Worm (Caenorhabditis elegans) whole organism, mixed stage, embryonic: ENCODE results near the gene C07D10.1.

Experiments
- M03D4.4 ChIP-seq: sonication (generic microtip); optimal IDR thresholded peaks from 2 replicates; lab custom pipeline; 2017; ENCODE audit warnings: mild to moderate bottlenecking, missing genetic modification characterization, missing compliant biosample characterization
- bed-3 ChIP-seq: fragments of 200-800 bp; sonication (Bioruptor generic); optimal IDR thresholded peaks from 3 replicates; lab custom pipeline; 2018; ENCODE audit warnings: mild to moderate bottlenecking, missing genetic modification characterization, moderate library complexity, missing compliant biosample characterization
- blmp-1 ChIP-seq: fragments of 150-350 bp; optimal IDR thresholded peaks from 2 replicates; lab custom pipeline; 2014; ENCODE audit warnings: missing biosample characterization, missing genetic modification characterization
- ceh-39 ChIP-seq: fragments of 150-350 bp; optimal IDR thresholded peaks from 2 replicates; lab custom pipeline; 2014; ENCODE audit warnings: missing biosample characterization, missing genetic modification characterization
- ceh-43 ChIP-seq: fragments of 200-800 bp; sonication (Bioruptor generic); optimal IDR thresholded peaks from 2 replicates; lab custom pipeline; 2018; ENCODE audit warnings: mild to moderate bottlenecking, missing genetic modification characterization, moderate library complexity, missing compliant biosample characterization
- ceh-83 ChIP-seq: fragments of 200-800 bp; sonication (Bioruptor generic); optimal IDR thresholded peaks from 2 replicates; lab custom pipeline; 2018; ENCODE audit warnings: mild to moderate bottlenecking, missing genetic modification characterization, missing compliant biosample characterization
- ces-1 ChIP-seq: fragments of 150-350 bp; optimal IDR thresholded peaks from 2 replicates; lab custom pipeline; 2014; ENCODE audit warnings: missing biosample characterization, missing genetic modification reagents, missing genetic modification characterization
- cnd-1 ChIP-seq: fragments of 200-800 bp; sonication (Bioruptor generic); optimal IDR thresholded peaks from 2 replicates; lab custom pipeline; 2018; ENCODE audit warnings: mild to moderate bottlenecking, missing genetic modification characterization, missing compliant biosample characterization
- drap-1 ChIP-seq: fragments of 200-800 bp; sonication (Bioruptor generic); optimal IDR thresholded peaks from 3 replicates; lab custom pipeline; 2018; ENCODE audit warnings: mild to moderate bottlenecking, missing genetic modification characterization, missing compliant biosample characterization
- elt-1 ChIP-seq: sonication (generic microtip); optimal IDR thresholded peaks from 2 replicates; lab custom pipeline; 2017; ENCODE audit warnings: missing genetic modification characterization, mild to moderate bottlenecking, missing compliant biosample characterization, antibody characterized with exemption, moderate library complexity, borderline replicate concordance; ENCODE audit not compliant: insufficient read depth
- elt-3 ChIP-seq: fragments of 150-350 bp; optimal IDR thresholded peaks from 2 replicates; lab custom pipeline; 2014; ENCODE audit warnings: missing biosample characterization, missing genetic modification characterization
- flh-1 ChIP-seq: fragments of 200-800 bp; sonication (Bioruptor generic); optimal IDR thresholded peaks from 2 replicates; lab custom pipeline; 2018; ENCODE audit warnings: mild to moderate bottlenecking, missing genetic modification characterization, moderate library complexity, missing compliant biosample characterization
- ham-2 ChIP-seq: fragments of 200-800 bp; sonication (Bioruptor generic); optimal IDR thresholded peaks from 2 replicates; lab custom pipeline; 2018; ENCODE audit warnings: mild to moderate bottlenecking, missing genetic modification characterization, missing compliant biosample characterization
- hlh-1 ChIP-seq: fragments of 150-350 bp; optimal IDR thresholded peaks from 2 replicates; lab custom pipeline; 2014; ENCODE audit warnings: missing biosample characterization, missing genetic modification reagents, missing genetic modification characterization
- lin-13 ChIP-seq: fragments of 150-350 bp; optimal IDR thresholded peaks from 2 replicates; lab custom pipeline; 2014; ENCODE audit warnings: missing biosample characterization, missing genetic modification characterization
- lin-32 ChIP-seq: fragments of 200-800 bp; sonication (Bioruptor generic); optimal IDR thresholded peaks from 2 replicates; lab custom pipeline; 2018; ENCODE audit warnings: mild to moderate bottlenecking, missing genetic modification characterization, missing compliant biosample characterization
- lsy-2 ChIP-seq: fragments of 150-350 bp; optimal IDR thresholded peaks from 2 replicates; lab custom pipeline; 2014; ENCODE audit warnings: missing biosample characterization, missing genetic modification characterization
- mab-5 ChIP-seq: fragments of 150-350 bp; optimal IDR thresholded peaks from 2 replicates; lab custom pipeline; 2014; ENCODE audit warnings: missing biosample characterization, missing genetic modification characterization
- mep-1 ChIP-seq: fragments of 150-350 bp; optimal IDR thresholded peaks from 2 replicates; lab custom pipeline; 2017; ENCODE audit warnings: missing biosample characterization, missing genetic modification reagents, missing genetic modification characterization, inconsistent platforms
- mls-2 ChIP-seq: sonication (generic microtip); optimal IDR thresholded peaks from 2 replicates; lab custom pipeline; 2016; ENCODE audit warnings: mild to moderate bottlenecking, missing genetic modification characterization, moderate library complexity, missing compliant biosample characterization
- nhr-2 ChIP-seq: fragments of 150-350 bp; optimal IDR thresholded peaks from 2 replicates; lab custom pipeline; 2014; ENCODE audit warnings: missing biosample characterization, missing genetic modification characterization
- nhr-237 ChIP-seq: fragments of 150-350 bp; optimal IDR thresholded peaks from 2 replicates; lab custom pipeline; 2014; ENCODE audit warnings: missing biosample characterization, missing genetic modification characterization
- nhr-76 ChIP-seq: sonication (generic microtip); optimal IDR thresholded peaks from 2 replicates; lab custom pipeline; 2017; ENCODE audit warnings: missing biosample characterization, missing genetic modification characterization
- pha-4 ChIP-seq: fragments of 150-350 bp; optimal IDR thresholded peaks from 2 replicates; lab custom pipeline; 2018; ENCODE audit warnings: missing biosample characterization, missing genetic modification reagents, missing genetic modification characterization
- snpc-4 ChIP-seq: fragments of 150-350 bp; optimal IDR thresholded peaks from 2 replicates; lab custom pipeline; 2014; ENCODE audit warnings: missing biosample characterization, missing genetic modification characterization
- sptf-1 ChIP-seq: sonication (generic microtip); optimal IDR thresholded peaks from 2 replicates; lab custom pipeline; 2017; ENCODE audit warnings: mild to moderate bottlenecking, missing genetic modification characterization, moderate library complexity, missing compliant biosample characterization
- tbx-8 ChIP-seq: fragments of 200-800 bp; sonication (Bioruptor generic); optimal IDR thresholded peaks from 2 replicates; lab custom pipeline; 2018; ENCODE audit warnings: mild to moderate bottlenecking, missing genetic modification characterization, moderate library complexity, missing compliant biosample characterization
- unc-120 ChIP-seq: sonication (generic microtip); optimal IDR thresholded peaks from 2 replicates; lab custom pipeline; 2017; ENCODE audit warnings: missing genetic modification characterization, missing compliant biosample characterization; ENCODE audit not compliant: poor library complexity, severe bottlenecking
- unc-39 ChIP-seq: fragments of 150-350 bp; optimal IDR thresholded peaks from 2 replicates; lab custom pipeline; 2014; ENCODE audit warnings: missing biosample characterization, missing genetic modification characterization
- zip-8 ChIP-seq: fragments of 150-350 bp; optimal IDR thresholded peaks from 2 replicates; lab custom pipeline; 2014; ENCODE audit warnings: missing biosample characterization, missing genetic modification characterization

C07D10.1 gene

DNA sequence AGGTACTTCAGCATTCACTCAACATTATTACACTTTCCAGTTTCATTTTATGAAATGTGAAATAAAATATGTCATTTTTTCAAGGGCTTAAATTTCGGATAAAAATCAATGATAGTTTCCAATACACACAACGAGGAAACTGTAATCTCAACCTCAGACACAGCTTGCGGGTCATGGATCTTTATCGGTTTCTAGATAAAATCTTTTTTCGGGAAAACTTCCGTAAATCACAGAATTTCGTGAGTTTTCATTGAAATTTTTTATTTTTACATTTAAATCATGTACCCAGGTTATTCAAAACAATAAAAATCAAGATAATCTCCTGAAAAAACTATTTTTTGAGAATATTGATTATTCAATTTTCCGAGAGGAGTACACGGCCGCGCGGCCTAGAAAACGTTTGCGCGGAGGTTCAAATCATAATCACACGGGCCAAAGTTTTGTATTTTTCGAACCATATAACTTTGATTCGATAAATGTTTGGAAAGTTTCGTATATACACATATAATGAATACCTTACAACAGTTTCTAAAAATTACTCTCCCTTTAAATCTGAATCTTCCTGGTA is 1.5 kb upstream of the C07D10.1 start:
- TF ChIP-seq cnd-1: no peak
- TF ChIP-seq ceh-39 (tag; lab: Kevin White, UChicago): no peak
- no peak for TF ChIP-seq nhr-2 (tag; lab: Kevin White, UChicago)
- no peak for TF ChIP-seq pha-4 (tag; lab: Kevin White, UChicago)
- TF ChIP-seq elt-1 (tag; lab: Kevin White, UChicago): peak; percentile 81
- TF ChIP-seq mep-1 (tag; lab: Kevin White, UChicago): no peak
- TF ChIP-seq, all 35 proteins: peak for 1

DNA sequence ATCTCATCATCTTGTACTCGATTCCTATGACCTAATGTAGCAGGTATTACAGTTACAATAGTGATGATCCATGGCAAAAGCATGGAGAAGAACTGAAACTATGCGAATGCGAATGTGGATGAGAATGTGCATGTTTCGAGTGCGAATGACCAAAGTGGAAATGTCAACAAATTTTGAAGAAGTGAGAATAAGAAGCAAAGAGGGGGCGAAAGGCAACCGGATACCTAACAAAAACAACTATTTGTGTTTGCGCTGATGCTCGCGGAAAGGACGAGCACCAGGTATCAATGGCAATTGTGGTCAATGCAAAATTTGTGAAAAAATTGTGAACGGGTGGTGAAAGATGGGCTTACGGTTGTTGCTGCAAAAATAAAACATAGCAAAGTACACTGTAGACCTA is 3.8 kb downstream of the C07D10.1 start, which contains the start of gene nas-7:
Gene nas-7, minus strand, starts transcription at position 101 of the 400 bp plus-strand sequence.
- TF ChIP-seq elt-1 (tag; lab: Kevin White, UChicago) (no peak), nhr-237 (tag; lab: Kevin White, UChicago) (no peak), drap-1 (GFP tag; lab: Kevin White, UChicago) (no peak), unc-120 (tag; lab: Kevin White, UChicago) (no peak), nhr-76 (tag; lab: Kevin White, UChicago) (no peak), cnd-1 (no peak), M03D4.4 (tag; lab: Kevin White, UChicago) (no peak), blmp-1 (tag; lab: Kevin White, UChicago) (no peak), tbx-8 (GFP tag; lab: Kevin White, UChicago) (no peak), ham-2 (GFP tag; lab: Kevin White, UChicago) (no peak), unc-39 (tag; lab: Kevin White, UChicago) (no peak), mep-1 (tag; lab: Kevin White, UChicago) (no peak), elt-3 (tag; lab: Kevin White, UChicago) (no peak), lin-13 (tag; lab: Kevin White, UChicago) (no peak), mls-2 (tag; lab: Kevin White, UChicago) (no peak), ces-1 (GFP tag; lab: Kevin White, UChicago) (no peak), lin-32 (GFP tag; lab: Kevin White, UChicago) (no peak), snpc-4 (tag; lab: Kevin White, UChicago) (no peak), ceh-43 (GFP tag; lab: Kevin White, UChicago) (no peak), lsy-2 (tag; lab: Kevin White, UChicago) (no peak)

DNA sequence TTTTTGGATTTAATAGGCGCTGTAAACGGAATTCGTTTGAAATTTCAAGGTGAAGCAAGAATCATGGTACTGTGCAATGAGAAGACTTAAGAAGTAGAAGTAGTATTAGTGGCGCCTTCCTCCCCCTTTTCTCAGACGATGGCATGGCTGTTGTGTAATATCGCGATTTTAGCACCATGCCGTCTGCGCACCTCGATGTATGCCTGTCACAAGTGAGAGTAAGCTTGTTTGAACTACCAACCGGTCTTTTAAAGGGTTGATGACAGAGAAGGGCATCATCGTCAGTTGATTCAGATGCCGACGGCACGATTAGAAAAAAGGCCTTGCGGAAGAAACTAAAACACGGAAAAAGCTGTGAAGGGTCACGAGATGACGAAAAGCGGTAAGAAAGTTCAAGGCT is 5.2 kb downstream of the C07D10.1 start:
- no peak for TF ChIP-seq lin-13 (tag; lab: Kevin White, UChicago)

DNA sequence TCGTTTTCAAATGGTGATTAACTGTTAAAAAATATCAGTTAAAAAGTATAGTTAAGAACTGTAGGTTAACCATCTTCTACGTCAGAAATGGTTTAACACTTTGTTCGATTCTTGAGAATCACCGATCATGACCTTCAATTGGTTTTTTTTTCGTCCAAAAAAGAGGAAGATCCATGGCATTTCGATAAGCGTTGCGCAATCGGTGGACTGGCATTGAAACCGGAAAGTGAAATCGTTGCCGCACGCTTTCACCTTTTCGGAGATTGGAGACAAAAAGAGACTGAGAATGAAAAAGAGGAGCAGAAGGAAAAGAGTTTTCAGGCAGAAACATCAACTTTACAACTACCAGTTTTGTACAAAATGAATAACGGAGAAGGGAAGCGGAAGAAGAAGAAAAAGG is 6.5 kb downstream of the C07D10.1 start:
- no peak for TF ChIP-seq nhr-2 (tag; lab: Kevin White, UChicago)
- TF ChIP-seq ces-1 (GFP tag; lab: Kevin White, UChicago): no peak
- TF ChIP-seq pha-4 (tag; lab: Kevin White, UChicago): no peak
- TF ChIP-seq bed-3 (GFP tag; lab: Kevin White, UChicago): no peak
- TF ChIP-seq zip-8 (tag; lab: Kevin White, UChicago): peak; percentile 68
- no peak for TF ChIP-seq nhr-237 (tag; lab: Kevin White, UChicago)
- no peak for TF ChIP-seq drap-1 (GFP tag; lab: Kevin White, UChicago)
- TF ChIP-seq blmp-1 (tag; lab: Kevin White, UChicago): peak; percentile 89
- no peak for TF ChIP-seq ceh-83 (GFP tag; lab: Kevin White, UChicago)
- TF ChIP-seq mep-1 (tag; lab: Kevin White, UChicago): no peak
- TF ChIP-seq hlh-1 (tag; lab: Kevin White, UChicago): no peak
- peak; percentile 24 for TF ChIP-seq ham-2 (GFP tag; lab: Kevin White, UChicago)
- no peak for TF ChIP-seq lin-13 (tag; lab: Kevin White, UChicago)
- no peak for TF ChIP-seq mab-5 (tag; lab: Kevin White, UChicago)
- TF ChIP-seq snpc-4 (tag; lab: Kevin White, UChicago): no peak
- TF ChIP-seq sptf-1 (tag; lab: Kevin White, UChicago): no peak
- no peak for TF ChIP-seq lin-32 (GFP tag; lab: Kevin White, UChicago)
- no peak for TF ChIP-seq flh-1 (GFP tag; lab: Kevin White, UChicago)
- TF ChIP-seq M03D4.4 (tag; lab: Kevin White, UChicago): no peak
